Fruit fly (Drosophila melanogaster): ENCODE results near the gene CG32548.

The CG32548 gene

dm6 chrX:18399965-18400364 is 40.4 kb downstream of the CG32548 start, which contains the start of gene CG34328:
TSS of gene CG34328 (minus strand) at chrX:18400065.
- TF ChIP-seq esg (GFP tag; conservative IDR thresholded peaks at IDR 0.05): no peak
- peak; percentile 16 for TF ChIP-seq stwl (tag; optimal IDR thresholded peaks at IDR 0.05)

- no peak for TF ChIP-seq cad (GFP tag; optimal IDR thresholded peaks at IDR 0.05)
- TF ChIP-seq CG34376 (GFP tag; optimal IDR thresholded peaks at IDR 0.05): no peak
- TF ChIP-seq CG7357 (GFP tag; IDR thresholded peaks at IDR 0.05): no peak
- no peak for TF ChIP-seq D (optimal IDR thresholded peaks at IDR 0.05)
- TF ChIP-seq D (GFP tag; optimal IDR thresholded peaks at IDR 0.05): no peak
- no peak for TF ChIP-seq cwo (GFP tag; optimal IDR thresholded peaks at IDR 0.05)
- TF ChIP-seq dm (GFP tag; optimal IDR thresholded peaks at IDR 0.05): no peak
- TF ChIP-seq CG1024 (GFP tag; IDR thresholded peaks at IDR 0.05): no peak
- no peak for TF ChIP-seq CG3726 (GFP tag; IDR thresholded peaks at IDR 0.05)
- no peak for TF ChIP-seq dmrt11E (tag; optimal IDR thresholded peaks at IDR 0.05)
- TF ChIP-seq run (tag; optimal IDR thresholded peaks at IDR 0.05): no peak
Observed at dm6 chrX:18395157-18395556, 45.2 kb downstream of the CG32548 start.

DNA sequence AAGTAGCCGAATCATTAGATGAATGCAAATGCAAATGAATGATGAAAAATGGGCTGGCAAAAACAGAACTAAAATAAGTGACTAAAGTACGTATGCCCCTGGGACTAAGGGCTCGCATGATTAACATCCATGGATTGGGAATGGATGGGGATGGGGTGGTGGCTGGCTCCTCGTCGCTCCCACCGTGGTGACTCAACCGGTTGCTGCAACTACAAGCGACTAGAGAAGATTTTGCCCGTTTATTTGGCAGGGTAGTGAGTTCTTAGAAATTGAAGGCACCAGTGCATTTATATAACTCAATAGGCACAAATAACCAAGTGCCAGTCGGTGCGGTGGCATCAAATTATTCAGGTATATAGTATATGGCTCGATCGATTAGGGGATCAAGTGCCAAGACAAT is 53.6 kb downstream of the CG32548 start, which contains the start of gene Tsf1:
TSS of gene Tsf1 (plus strand) at position 301 of the 400 bp plus-strand sequence.
- TF ChIP-seq Side (GFP tag; optimal IDR thresholded peaks at IDR 0.05): no peak
- peak; percentile 8 for TF ChIP-seq sens (GFP tag)

DNA sequence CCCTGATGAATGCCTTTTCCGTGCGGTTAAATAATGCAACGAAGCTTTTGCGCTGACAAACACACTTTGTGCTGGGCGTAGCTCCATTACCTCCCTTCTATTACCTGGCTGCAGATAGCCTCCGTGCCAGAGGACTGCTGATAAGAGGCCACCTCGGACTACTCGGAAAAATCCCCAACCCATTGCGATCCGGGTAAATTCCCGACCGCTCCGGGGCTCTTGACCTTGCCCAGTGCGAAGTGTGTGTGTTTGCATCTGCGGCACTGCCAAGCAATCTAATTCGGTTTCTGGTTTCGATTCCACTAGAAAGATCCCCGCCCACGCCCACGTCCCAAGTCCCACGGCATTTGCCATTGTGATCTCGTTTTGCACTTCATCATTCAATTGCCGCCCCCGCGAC is 54.6 kb downstream of the CG32548 start:
- TF ChIP-seq Med (GFP tag) (peak; percentile 31), Nf-YA (GFP tag; IDR thresholded peaks at IDR 0.05) (no peak), CG14710 (tag; optimal IDR thresholded peaks at IDR 0.05) (no peak)

Measured in whole organism, embryonic.